Worm (Caenorhabditis elegans) whole organism, young adult: ENCODE results near the gene ZK353.3.
"Not testable (repeated sequence)": the region's sequence is repeated elsewhere in the genome, so short reads cannot be mapped to it uniquely, and the experiment has no call there.

Experiments
- atf-7 ChIP-seq: sonication (generic microtip); optimal IDR thresholded peaks from 2 replicates; lab custom pipeline; 2017; ENCODE audit warnings: mild to moderate bottlenecking, missing genetic modification characterization, missing compliant biosample characterization
- bed-1 ChIP-seq: fragments of 200-800 bp; sonication (Bioruptor generic); IDR thresholded peaks from 2 replicates; pipeline ENCODE4 v1.3.6; 2022; ENCODE audit warnings: missing genetic modification reagents, missing genetic modification characterization, missing compliant biosample characterization
- dpl-1 ChIP-seq: fragments of 150-350 bp; optimal IDR thresholded peaks from 2 replicates; lab custom pipeline; 2014; ENCODE audit warnings: missing biosample characterization, missing genetic modification reagents, missing genetic modification characterization
- efl-1 ChIP-seq: fragments of 150-350 bp; optimal IDR thresholded peaks from 2 replicates; lab custom pipeline; 2014; ENCODE audit warnings: missing biosample characterization, missing genetic modification reagents, missing genetic modification characterization
- ets-4 ChIP-seq: fragments of 200-800 bp; sonication (Bioruptor generic); optimal IDR thresholded peaks from 2 replicates; lab custom pipeline; 2018; ENCODE audit warnings: mild to moderate bottlenecking, missing genetic modification characterization, missing compliant biosample characterization
- hlh-12 ChIP-seq: sonication (generic microtip); optimal IDR thresholded peaks from 2 replicates; lab custom pipeline; 2016; ENCODE audit warnings: missing genetic modification characterization, missing compliant biosample characterization
- lin-35 ChIP-seq, 3 experiments: fragments of 150-350 bp in 2 of 3; sonication (generic microtip) in 1 of 3; optimal IDR thresholded peaks; 2 replicates each; lab custom pipeline; 2014 to 2018; ENCODE audit warnings: missing biosample characterization in 3 of 3, missing genetic modification characterization in 3 of 3, missing genetic modification reagents in 3 of 3
- nfya-1 ChIP-seq: sonication (generic microtip); optimal IDR thresholded peaks from 2 replicates; lab custom pipeline; 2017; ENCODE audit warnings: antibody characterized with exemption, missing compliant biosample characterization, missing genetic modification characterization, borderline replicate concordance; ENCODE audit not compliant: insufficient read depth
- unc-62 ChIP-seq: fragments of 150-350 bp; optimal IDR thresholded peaks from 2 replicates; lab custom pipeline; 2014; ENCODE audit warnings: missing biosample characterization, missing genetic modification reagents, missing genetic modification characterization
- xnd-1 ChIP-seq: sonication (generic microtip); optimal IDR thresholded peaks from 2 replicates; lab custom pipeline; 2016; ENCODE audit warnings: missing genotype, missing genetic modification reagents, missing genetic modification characterization, missing compliant biosample characterization

DNA sequence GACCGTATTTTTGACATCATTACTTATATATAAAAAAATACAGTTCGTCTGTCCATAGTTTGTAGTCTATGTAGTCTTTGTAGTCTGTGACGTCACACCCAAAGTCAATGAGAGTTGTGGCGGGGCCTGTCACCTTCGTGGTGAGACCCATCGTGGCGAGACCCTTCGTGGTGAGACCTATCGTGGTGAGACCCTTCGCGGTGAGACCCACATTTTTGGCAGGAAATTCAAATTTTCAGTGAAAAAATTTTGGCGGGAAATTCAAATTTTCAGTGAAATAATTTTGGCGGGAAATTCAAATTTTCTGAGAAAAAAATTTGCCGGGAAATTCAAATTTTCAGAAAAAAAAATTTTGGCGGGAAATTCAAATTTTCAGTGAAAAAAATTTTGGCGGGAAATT, 45.5 kb downstream of the ZK353.3 start:
- not testable (repeated sequence) for TF ChIP-seq efl-1 (GFP tag; lab: Kevin White, UChicago); dpl-1 (GFP tag; lab: Kevin White, UChicago); nfya-1 (tag; lab: Kevin White, UChicago); bed-1 (GFP tag; lab: Robert Waterston, UW); lin-35 (GFP tag; optimal IDR thresholded peaks at IDR 0.05; lab: Kevin White, UChicago); hlh-12 (tag; lab: Kevin White, UChicago); atf-7; unc-62 (GFP tag; lab: Kevin White, UChicago); xnd-1 (tag; lab: Kevin White, UChicago); ets-4
